Fruit fly (Drosophila melanogaster) whole organism, embryonic: Measurements from ENCODE around the gene CG5096.

ENCODE experiments used
- ATbp ChIP-seq: fragments of 200-800 bp; sonication (Bioruptor generic); optimal IDR thresholded peaks from 2 replicates; lab custom pipeline; 2017; ENCODE audit warnings: missing biosample characterization, mild to moderate bottlenecking, missing genetic modification characterization, missing genetic modification reagents
- Abd-B ChIP-seq: fragments of 200-800 bp; sonication (Bioruptor generic); optimal IDR thresholded peaks from 2 replicates; lab custom pipeline; 2018; ENCODE audit warnings: missing biosample characterization, mild to moderate bottlenecking, missing genetic modification characterization, moderate library complexity
- Aef1 ChIP-seq: fragments of 200-800 bp; sonication (Bioruptor generic); IDR thresholded peaks from 3 replicates; pipeline ENCODE4 v1.3.6; 2022; ENCODE audit warnings: missing biosample characterization, missing genetic modification characterization
- CG10209 ChIP-seq: fragments of 200-800 bp; sonication (Bioruptor generic); optimal IDR thresholded peaks from 3 replicates; lab custom pipeline; 2017; ENCODE audit warnings: missing biosample characterization, mild to moderate bottlenecking, missing genetic modification characterization, missing genetic modification reagents
- CG12219 ChIP-seq: fragments of 200-800 bp; sonication (Bioruptor generic); optimal IDR thresholded peaks from 3 replicates; lab custom pipeline; 2018; ENCODE audit warnings: missing biosample characterization, mild to moderate bottlenecking, missing genetic modification characterization
- CG1233 ChIP-seq: fragments of 200-800 bp; sonication (Bioruptor generic); optimal IDR thresholded peaks from 4 replicates; lab custom pipeline; 2018; ENCODE audit warnings: missing biosample characterization, mild to moderate bottlenecking, missing genetic modification characterization
- CG13775 ChIP-seq: fragments of 200-800 bp; sonication (Bioruptor generic); optimal IDR thresholded peaks from 3 replicates; lab custom pipeline; 2017; ENCODE audit warnings: missing biosample characterization, mild to moderate bottlenecking, missing genetic modification characterization
- CG14014 ChIP-seq: fragments of 200-800 bp; sonication (Bioruptor generic); IDR thresholded peaks from 2 replicates; pipeline ENCODE4 v1.3.6; 2022; ENCODE audit warnings: missing biosample characterization, missing genetic modification characterization
- CG15479 ChIP-seq: fragments of 200-800 bp; sonication (Bioruptor generic); optimal IDR thresholded peaks from 3 replicates; lab custom pipeline; 2019; ENCODE audit warnings: missing biosample characterization, mild to moderate bottlenecking, missing genetic modification characterization, moderate library complexity
- CG17328 ChIP-seq: fragments of 200-800 bp; sonication (Bioruptor generic); IDR thresholded peaks from 2 replicates; pipeline ENCODE4 v1.3.6; 2022; ENCODE audit warnings: missing biosample characterization, missing genetic modification characterization
- CG2129 ChIP-seq: fragments of 200-800 bp; sonication (Bioruptor generic); IDR thresholded peaks from 2 replicates; pipeline ENCODE4 v1.3.6; 2022; ENCODE audit warnings: missing biosample characterization, missing genetic modification characterization; ENCODE audit not compliant: partially characterized antibody
- CG2678 ChIP-seq: fragments of 200-800 bp; sonication (Bioruptor generic); optimal IDR thresholded peaks from 3 replicates; lab custom pipeline; 2019; ENCODE audit warnings: missing biosample characterization, mild to moderate bottlenecking, missing genetic modification characterization, moderate library complexity
- CG31365 ChIP-seq: fragments of 200-800 bp; sonication (Bioruptor generic); optimal IDR thresholded peaks from 2 replicates; lab custom pipeline; 2018; ENCODE audit warnings: missing biosample characterization, mild to moderate bottlenecking, missing genetic modification characterization
- CG3726 ChIP-seq: fragments of 200-800 bp; sonication (Bioruptor generic); IDR thresholded peaks from 3 replicates; pipeline ENCODE4, ENCODE4 v1.3.6; 2022; ENCODE audit warnings: missing biosample characterization, missing genetic modification characterization
- CG3838 ChIP-seq: fragments of 200-800 bp; sonication (Bioruptor generic); optimal IDR thresholded peaks from 3 replicates; lab custom pipeline; 2016; ENCODE audit warnings: missing biosample characterization, missing genetic modification characterization
- CG3995 ChIP-seq: fragments of 200-800 bp; sonication (Bioruptor generic); optimal IDR thresholded peaks from 3 replicates; lab custom pipeline; 2016; ENCODE audit warnings: missing biosample characterization, missing genetic modification characterization
- CG4282 ChIP-seq: fragments of 200-800 bp; sonication (Bioruptor generic); optimal IDR thresholded peaks from 2 replicates; lab custom pipeline; 2016; ENCODE audit warnings: missing biosample characterization, missing genetic modification characterization
- CG4424 ChIP-seq: fragments of 200-800 bp; sonication (Bioruptor generic); optimal IDR thresholded peaks from 3 replicates; lab custom pipeline; 2016; ENCODE audit warnings: missing biosample characterization, missing genetic modification characterization
- CG6272 ChIP-seq: fragments of 200-800 bp; sonication (Bioruptor generic); IDR thresholded peaks from 2 replicates; pipeline ENCODE4 v1.3.6; 2022; ENCODE audit warnings: missing biosample characterization, missing genetic modification characterization
- CG6654 ChIP-seq: fragments of 200-800 bp; sonication (Bioruptor generic); optimal IDR thresholded peaks from 2 replicates; lab custom pipeline; 2017; ENCODE audit warnings: missing biosample characterization, mild to moderate bottlenecking, missing genetic modification characterization
- CG7556 ChIP-seq: fragments of 200-800 bp; sonication (Bioruptor generic); optimal IDR thresholded peaks from 2 replicates; lab custom pipeline; 2017; ENCODE audit warnings: missing biosample characterization, mild to moderate bottlenecking, missing genetic modification characterization
- CG8478 ChIP-seq: fragments of >200 bp; optimal IDR thresholded peaks from 2 replicates; lab custom pipeline; 2018
- CTCF ChIP-seq: fragments of 200-800 bp; sonication (Bioruptor generic); optimal IDR thresholded peaks from 2 replicates; lab custom pipeline; 2017; ENCODE audit warnings: missing biosample characterization, mild to moderate bottlenecking, missing genetic modification characterization, moderate library complexity
- CoRest ChIP-seq: fragments of 200-800 bp; sonication (Bioruptor generic); optimal IDR thresholded peaks from 3 replicates; lab custom pipeline; 2018; ENCODE audit warnings: missing biosample characterization, mild to moderate bottlenecking, missing genetic modification characterization, moderate library complexity
- Dad ChIP-seq: fragments of 200-800 bp; sonication (Bioruptor generic); optimal IDR thresholded peaks from 3 replicates; lab custom pipeline; 2016; ENCODE audit warnings: missing biosample characterization, missing genetic modification characterization
- Elba2 ChIP-seq: fragments of 200-800 bp; sonication (Bioruptor generic); optimal IDR thresholded peaks from 3 replicates; lab custom pipeline; 2016; ENCODE audit warnings: missing biosample characterization, missing genetic modification characterization
- HHEX ChIP-seq: fragments of 200-800 bp; sonication (Bioruptor generic); optimal IDR thresholded peaks from 3 replicates; lab custom pipeline; 2017; ENCODE audit warnings: missing biosample characterization, mild to moderate bottlenecking, missing genetic modification characterization, missing genetic modification reagents
- Hey ChIP-seq: fragments of 200-800 bp; sonication (Bioruptor generic); optimal IDR thresholded peaks from 3 replicates; lab custom pipeline; 2018; ENCODE audit warnings: missing biosample characterization, mild to moderate bottlenecking, missing genetic modification characterization
- NC2β ChIP-seq: fragments of 200-800 bp; sonication (Bioruptor generic); optimal IDR thresholded peaks from 2 replicates; lab custom pipeline; 2016; ENCODE audit warnings: missing biosample characterization, missing genetic modification characterization
- Nf-YB ChIP-seq: fragments of 200-800 bp; sonication (Bioruptor generic); optimal IDR thresholded peaks from 3 replicates; lab custom pipeline; 2019; ENCODE audit warnings: missing biosample characterization, mild to moderate bottlenecking, missing genetic modification characterization, moderate library complexity
- Rx ChIP-seq: fragments of 200-800 bp; sonication (Bioruptor generic); IDR thresholded peaks from 2 replicates; pipeline ENCODE4 v1.3.6; 2022; ENCODE audit warnings: missing biosample characterization, missing genetic modification characterization
- Sox100B ChIP-seq: fragments of 200-800 bp; sonication (Bioruptor generic); optimal IDR thresholded peaks from 3 replicates; lab custom pipeline; 2018; ENCODE audit warnings: missing biosample characterization, mild to moderate bottlenecking, missing genetic modification characterization
- Sry-δ ChIP-seq: fragments of 200-800 bp; sonication (Bioruptor generic); optimal IDR thresholded peaks from 2 replicates; lab custom pipeline; 2016; ENCODE audit warnings: missing biosample characterization, missing genetic modification characterization
- Vsx1 ChIP-seq: fragments of 200-800 bp; sonication (Bioruptor generic); optimal IDR thresholded peaks from 2 replicates; lab custom pipeline; 2017; ENCODE audit warnings: missing biosample characterization, mild to moderate bottlenecking, missing genetic modification characterization, missing genetic modification reagents
- cad ChIP-seq: fragments of >200 bp; optimal IDR thresholded peaks from 2 replicates; lab custom pipeline; 2017; ENCODE audit warnings: missing biosample characterization, missing genetic modification characterization
- cato ChIP-seq: fragments of 200-800 bp; sonication (Bioruptor generic); optimal IDR thresholded peaks from 2 replicates; lab custom pipeline; 2016; ENCODE audit warnings: missing biosample characterization, missing genetic modification characterization, borderline replicate concordance
- corto ChIP-seq: fragments of 200-800 bp; sonication (Bioruptor generic); optimal IDR thresholded peaks from 2 replicates; lab custom pipeline; 2016; ENCODE audit warnings: missing biosample characterization, mild to moderate bottlenecking, missing genetic modification characterization, moderate library complexity
- crp ChIP-seq, 2 experiments: fragments of 200-800 bp; sonication (Bioruptor generic); optimal IDR thresholded peaks; 2 replicates in 1 of 2; 3 replicates in 1 of 2; lab custom pipeline; 2017; ENCODE audit warnings: missing biosample characterization in 2 of 2, missing genetic modification characterization in 2 of 2, mild to moderate bottlenecking in 1 of 2, moderate library complexity in 1 of 2
- dysf ChIP-seq: fragments of 200-800 bp; sonication (Bioruptor generic); IDR thresholded peaks from 3 replicates; pipeline ENCODE4 v1.3.6; 2022; ENCODE audit warnings: missing biosample characterization, missing genetic modification characterization
- emc ChIP-seq: fragments of 200-800 bp; sonication (Bioruptor generic); optimal IDR thresholded peaks from 2 replicates; lab custom pipeline; 2016; ENCODE audit warnings: missing biosample characterization, missing genetic modification characterization
- gce ChIP-seq: fragments of 200-800 bp; sonication (Bioruptor generic); IDR thresholded peaks from 3 replicates; pipeline ENCODE4 v1.3.6; 2022; ENCODE audit warnings: missing biosample characterization, missing genetic modification characterization
- grn ChIP-seq: fragments of 200-800 bp; sonication (Bioruptor generic); optimal IDR thresholded peaks from 3 replicates; lab custom pipeline; 2017; ENCODE audit warnings: missing biosample characterization, missing genetic modification characterization
- ham ChIP-seq: fragments of 200-800 bp; sonication (Bioruptor generic); IDR thresholded peaks from 2 replicates; pipeline ENCODE4 v1.3.6; 2022; ENCODE audit warnings: missing biosample characterization, missing genetic modification characterization
- knrl ChIP-seq: fragments of 200-800 bp; sonication (Bioruptor generic); IDR thresholded peaks from 3 replicates; pipeline ENCODE4 v1.3.6; 2022; ENCODE audit warnings: missing biosample characterization, missing genetic modification characterization; ENCODE audit not compliant: partially characterized antibody
- lab ChIP-seq: fragments of 200-800 bp; sonication (Bioruptor generic); optimal IDR thresholded peaks from 3 replicates; lab custom pipeline; 2017; ENCODE audit warnings: missing biosample characterization, missing genetic modification characterization, mild to moderate bottlenecking, moderate library complexity, missing genetic modification reagents
- onecut ChIP-seq: fragments of 200-800 bp; sonication (Bioruptor generic); IDR thresholded peaks from 2 replicates; pipeline ENCODE4 v1.3.6; 2022; ENCODE audit warnings: missing biosample characterization, missing genetic modification characterization
- peb ChIP-seq: fragments of 200-800 bp; sonication (Bioruptor generic); IDR thresholded peaks from 2 replicates; pipeline ENCODE4 v1.3.6; 2022; ENCODE audit warnings: missing biosample characterization, missing genetic modification characterization
- pnt ChIP-seq: fragments of 200-800 bp; sonication (Bioruptor generic); optimal IDR thresholded peaks from 3 replicates; lab custom pipeline; 2016; ENCODE audit warnings: missing biosample characterization, missing genetic modification characterization
- pum ChIP-seq: fragments of 200-800 bp; sonication (Bioruptor generic); optimal IDR thresholded peaks from 2 replicates; lab custom pipeline; 2016; ENCODE audit warnings: missing biosample characterization, missing genetic modification characterization
- sens-2 ChIP-seq: fragments of 200-800 bp; sonication (Bioruptor generic); IDR thresholded peaks from 2 replicates; pipeline ENCODE4 v1.3.6; 2022; ENCODE audit warnings: missing biosample characterization, missing genetic modification characterization
- sna ChIP-seq: fragments of 200-800 bp; sonication (Bioruptor generic); IDR thresholded peaks from 2 replicates; pipeline ENCODE4 v1.3.6; 2022; ENCODE audit warnings: missing biosample characterization, missing genetic modification characterization; ENCODE audit not compliant: partially characterized antibody
- ttk ChIP-seq: fragments of 200-800 bp; sonication (Bioruptor generic); IDR thresholded peaks from 2 replicates; pipeline ENCODE4 v2.1.2; 2022; ENCODE audit warnings: missing biosample characterization, missing genetic modification characterization
- wor ChIP-seq: fragments of 200-800 bp; sonication (Bioruptor generic); IDR thresholded peaks from 2 replicates; pipeline ENCODE4 v1.3.6; 2022; ENCODE audit warnings: missing biosample characterization, missing genetic modification characterization

Gene CG5096

DNA sequence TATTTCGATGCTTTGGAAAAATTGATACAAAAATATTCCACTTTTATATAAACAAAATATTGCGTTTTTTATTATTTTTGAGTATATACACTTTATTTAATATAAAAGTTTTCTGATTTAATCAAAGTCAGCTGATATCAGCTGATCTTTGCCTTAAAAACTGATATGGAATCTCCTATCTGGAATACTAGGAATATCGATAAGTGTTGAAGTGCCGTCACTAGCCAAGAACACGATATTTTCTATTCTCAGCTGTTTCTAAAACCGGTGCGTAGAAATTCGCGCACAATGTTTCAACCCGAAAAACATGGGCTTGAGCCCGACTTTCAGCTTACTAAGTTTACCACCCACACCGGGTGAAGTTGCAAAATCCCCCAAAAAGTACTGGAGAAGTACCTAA is 39.6 kb upstream of the CG5096 start, which contains the start of gene Sps2 (continued):
- no peak for TF ChIP-seq HHEX (GFP tag; lab: Kevin White, UChicago)
- peak; percentile 70 for TF ChIP-seq CG2129 (GFP tag; lab: Robert Waterston, UW)
- TF ChIP-seq ATbp (GFP tag; lab: Kevin White, UChicago): no peak
- no peak for TF ChIP-seq peb (GFP tag; lab: Robert Waterston, UW)
- no peak for TF ChIP-seq dysf (GFP tag; lab: Robert Waterston, UW)
- TF ChIP-seq crp (GFP tag; optimal IDR thresholded peaks at IDR 0.05; lab: Kevin White, UChicago): peak; percentile 82 to 96
- no peak for TF ChIP-seq corto (GFP tag; lab: Kevin White, UChicago)
- TF ChIP-seq ttk (GFP tag; lab: Robert Waterston, UW): no peak
- no peak for TF ChIP-seq sens-2 (GFP tag; lab: Robert Waterston, UW)
- TF ChIP-seq CG13775 (GFP tag; lab: Kevin White, UChicago): no peak
- TF ChIP-seq CG6272 (GFP tag; lab: Robert Waterston, UW): no peak
- no peak for TF ChIP-seq CG10209 (GFP tag; lab: Kevin White, UChicago)
- no peak for TF ChIP-seq CG3726
- TF ChIP-seq gce (GFP tag; lab: Robert Waterston, UW): no peak
- TF ChIP-seq CG2678 (tag; lab: Kevin White, UChicago): no peak
- TF ChIP-seq sna (GFP tag; lab: Robert Waterston, UW): peak; percentile 66
- TF ChIP-seq onecut: no peak
- no peak for TF ChIP-seq CG3838 (GFP tag; lab: Kevin White, UChicago)
- TF ChIP-seq cato (GFP tag; lab: Kevin White, UChicago): no peak
- peak; percentile 23 for TF ChIP-seq Elba2 (GFP tag; lab: Kevin White, UChicago)
- TF ChIP-seq CG8478: no peak
- TF ChIP-seq NC2β (GFP tag; lab: Kevin White, UChicago): no peak
- TF ChIP-seq Abd-B: no peak
- no peak for TF ChIP-seq Rx
- no peak for TF ChIP-seq Aef1 (GFP tag; lab: Robert Waterston, UW)
- no peak for TF ChIP-seq CG4424 (GFP tag; lab: Kevin White, UChicago)
- TF ChIP-seq wor (GFP tag; lab: Robert Waterston, UW): no peak
- TF ChIP-seq CG15479 (GFP tag; lab: Kevin White, UChicago): no peak
- no peak for TF ChIP-seq CG4282 (GFP tag; lab: Kevin White, UChicago)
- TF ChIP-seq ham: no peak
- peak; percentile 75; the same call in 2 of the 3 replicates for TF ChIP-seq knrl
- no peak for TF ChIP-seq CG3995 (GFP tag; lab: Kevin White, UChicago)
- TF ChIP-seq Sry-δ (GFP tag; lab: Kevin White, UChicago): peak; percentile 84
- no peak for TF ChIP-seq CG1233 (GFP tag; lab: Kevin White, UChicago)
- no peak for TF ChIP-seq CTCF (GFP tag; lab: Kevin White, UChicago)
- no peak for TF ChIP-seq CG31365 (tag; lab: Kevin White, UChicago)
- no peak for TF ChIP-seq Dad (GFP tag; lab: Kevin White, UChicago)
- TF ChIP-seq Nf-YB: no peak
- peak; percentile 27; the same call in 1 of the 2 replicates for TF ChIP-seq CG17328 (GFP tag; lab: Robert Waterston, UW)
- TF ChIP-seq Hey (tag; lab: Kevin White, UChicago): no peak
- TF ChIP-seq pum (GFP tag; lab: Kevin White, UChicago): no peak
- no peak for TF ChIP-seq cad
- no peak for TF ChIP-seq CoRest (tag; lab: Kevin White, UChicago)
- no peak for TF ChIP-seq CG7556
- TF ChIP-seq CG14014 (GFP tag; lab: Robert Waterston, UW): no peak
- no peak for TF ChIP-seq CG6654 (GFP tag; lab: Kevin White, UChicago)
- no peak for TF ChIP-seq emc
- no peak for TF ChIP-seq Sox100B
- TF ChIP-seq Vsx1 (GFP tag; lab: Kevin White, UChicago): no peak
- no peak for TF ChIP-seq CG12219 (GFP tag; lab: Kevin White, UChicago)
- TF ChIP-seq pnt (GFP tag; lab: Kevin White, UChicago): no peak
- TF ChIP-seq grn (GFP tag; lab: Kevin White, UChicago): peak; percentile 94
- no peak for TF ChIP-seq lab (GFP tag; lab: Kevin White, UChicago)
